Fruit fly (Drosophila melanogaster) whole organism, embryonic: ENCODE measurements around the gene CG16826.

ENCODE experiments used
- Aef1 ChIP-seq: fragments of 200-800 bp; sonication (Bioruptor generic); IDR thresholded peaks from 3 replicates; pipeline ENCODE4 v1.3.6; 2022; ENCODE audit warnings: missing biosample characterization, missing genetic modification characterization
- BtbVII ChIP-seq: fragments of 200-800 bp; sonication (Bioruptor generic); optimal IDR thresholded peaks from 3 replicates; lab custom pipeline; 2017; ENCODE audit warnings: missing biosample characterization, mild to moderate bottlenecking, missing genetic modification characterization
- CG10431 ChIP-seq: fragments of 200-800 bp; sonication (Bioruptor generic); optimal IDR thresholded peaks from 3 replicates; lab custom pipeline; 2018; ENCODE audit warnings: missing biosample characterization, mild to moderate bottlenecking, missing genetic modification characterization
- CG12299 ChIP-seq: fragments of 200-800 bp; sonication (Bioruptor generic); optimal IDR thresholded peaks from 2 replicates; lab custom pipeline; 2018; ENCODE audit warnings: missing biosample characterization, mild to moderate bottlenecking, missing genetic modification characterization
- CG14667 ChIP-seq: fragments of 200-800 bp; sonication (Bioruptor generic); IDR thresholded peaks from 2 replicates; pipeline ENCODE4 v1.3.6; 2022; ENCODE audit warnings: missing biosample characterization, missing genetic modification characterization
- CG14965 ChIP-seq: fragments of 200-800 bp; sonication (Bioruptor generic); optimal IDR thresholded peaks from 2 replicates; lab custom pipeline; 2016; ENCODE audit warnings: missing biosample characterization, missing genetic modification characterization, borderline replicate concordance
- CG17186 ChIP-seq: fragments of 200-800 bp; sonication (Bioruptor generic); optimal IDR thresholded peaks from 3 replicates; lab custom pipeline; 2017; ENCODE audit warnings: missing biosample characterization, missing genetic modification reagents, missing genetic modification characterization
- CG17359 ChIP-seq: fragments of 200-800 bp; sonication (Bioruptor generic); optimal IDR thresholded peaks from 3 replicates; lab custom pipeline; 2018; ENCODE audit warnings: missing biosample characterization, mild to moderate bottlenecking, missing genetic modification characterization, moderate library complexity
- CG18011 ChIP-seq: fragments of 200-800 bp; sonication (Bioruptor generic); optimal IDR thresholded peaks from 2 replicates; lab custom pipeline; 2017; ENCODE audit warnings: missing biosample characterization, missing genetic modification characterization, mild to moderate bottlenecking, moderate library complexity, missing genotype
- CG2875 ChIP-seq: fragments of 200-800 bp; sonication (Bioruptor generic); optimal IDR thresholded peaks from 2 replicates; lab custom pipeline; 2017; ENCODE audit warnings: missing biosample characterization, mild to moderate bottlenecking, missing genetic modification characterization, missing genetic modification reagents
- CG3065 ChIP-seq: fragments of 200-800 bp; sonication (Bioruptor generic); optimal IDR thresholded peaks from 2 replicates; lab custom pipeline; 2016; ENCODE audit warnings: missing biosample characterization, missing genetic modification characterization
- CG31441 ChIP-seq: fragments of 200-800 bp; sonication (Bioruptor generic); IDR thresholded peaks from 2 replicates; pipeline ENCODE4 v1.3.6; 2022; ENCODE audit warnings: missing biosample characterization, missing genetic modification characterization
- CG5245 ChIP-seq: fragments of 200-800 bp; sonication (Bioruptor generic); optimal IDR thresholded peaks from 3 replicates; lab custom pipeline; 2016; ENCODE audit warnings: missing biosample characterization, missing genetic modification characterization
- CG6813 ChIP-seq: fragments of 200-800 bp; sonication (Bioruptor generic); optimal IDR thresholded peaks from 2 replicates; lab custom pipeline; 2017; ENCODE audit warnings: missing biosample characterization, missing genetic modification characterization, mild to moderate bottlenecking, moderate library complexity, missing genetic modification reagents
- Deaf1 ChIP-seq: fragments of 200-800 bp; optimal IDR thresholded peaks from 3 replicates; lab custom pipeline; 2019; ENCODE audit warnings: missing biosample characterization, mild to moderate bottlenecking, missing genetic modification characterization, moderate library complexity
- Dfd ChIP-seq, 2 experiments: fragments of >200 bp; optimal IDR thresholded peaks; 2 replicates each; lab custom pipeline; 2017; ENCODE audit warnings: missing biosample characterization in 2 of 2, missing genetic modification characterization in 2 of 2
- Dref ChIP-seq: fragments of 200-800 bp; sonication (Bioruptor generic); IDR thresholded peaks from 2 replicates; pipeline ENCODE4 v1.3.6; 2022; ENCODE audit warnings: missing biosample characterization, missing genetic modification characterization
- Ets65A ChIP-seq: fragments of 200-800 bp; sonication (Bioruptor generic); peaks from one replicate; lab custom pipeline; 2016; ENCODE audit warnings: missing biosample characterization, missing genetic modification characterization
- Hand ChIP-seq: fragments of 200-800 bp; sonication (Bioruptor generic); optimal IDR thresholded peaks from 2 replicates; lab custom pipeline; 2017; ENCODE audit warnings: mild to moderate bottlenecking, missing biosample characterization, missing genetic modification reagents, missing genetic modification characterization
- Hr51 ChIP-seq, 2 experiments: fragments of 200-800 bp; sonication (Bioruptor generic); optimal IDR thresholded peaks; 2 replicates in 1 of 2; 3 replicates in 1 of 2; lab custom pipeline; 2016 to 2018; ENCODE audit warnings: missing biosample characterization in 2 of 2, missing genetic modification characterization in 2 of 2, mild to moderate bottlenecking in 1 of 2, moderate library complexity in 1 of 2
- Hsf ChIP-seq: fragments of 200-800 bp; sonication (Bioruptor generic); optimal IDR thresholded peaks from 3 replicates; lab custom pipeline; 2016; ENCODE audit warnings: missing biosample characterization, missing genetic modification characterization
- MESR4 ChIP-seq: fragments of 200-800 bp; sonication (Bioruptor generic); optimal IDR thresholded peaks from 2 replicates; lab custom pipeline; 2018; ENCODE audit warnings: missing biosample characterization, mild to moderate bottlenecking, missing genetic modification characterization, moderate library complexity
- Mes4 ChIP-seq: fragments of 200-800 bp; sonication (Bioruptor generic); optimal IDR thresholded peaks from 2 replicates; lab custom pipeline; 2016; ENCODE audit warnings: missing biosample characterization, missing genetic modification characterization
- Myb ChIP-seq: fragments of 200-800 bp; sonication (Bioruptor generic); optimal IDR thresholded peaks from 2 replicates; lab custom pipeline; 2016; ENCODE audit warnings: missing biosample characterization, missing genetic modification characterization
- Six4 ChIP-seq: fragments of 200-800 bp; sonication (Bioruptor generic); optimal IDR thresholded peaks from 2 replicates; lab custom pipeline; 2016; ENCODE audit warnings: missing biosample characterization, missing genetic modification characterization
- Stat92E ChIP-seq, 3 experiments: fragments of >200 bp in 2 of 3; fragments of 200-800 bp in 1 of 3; sonication (Bioruptor generic) in 1 of 3; optimal IDR thresholded peaks; 2 replicates each; lab custom pipeline; 2017 to 2019; ENCODE audit warnings: missing biosample characterization in 3 of 3, missing genetic modification characterization in 3 of 3, mild to moderate bottlenecking in 1 of 3, moderate library complexity in 1 of 3
- amos ChIP-seq: fragments of 200-800 bp; sonication (Bioruptor generic); IDR thresholded peaks from 2 replicates; pipeline ENCODE4 v1.3.6; 2022; ENCODE audit warnings: missing biosample characterization, missing genetic modification characterization; ENCODE audit not compliant: partially characterized antibody
- ara ChIP-seq: fragments of 200-800 bp; sonication (Bioruptor generic); IDR thresholded peaks from 2 replicates; pipeline ENCODE4 v1.3.6; 2022; ENCODE audit warnings: missing biosample characterization, missing genetic modification characterization
- bowl ChIP-seq: fragments of 200-800 bp; sonication (Bioruptor generic); IDR thresholded peaks from 2 replicates; pipeline ENCODE4 v1.3.6; 2022; ENCODE audit warnings: missing biosample characterization, missing genetic modification characterization
- chif ChIP-seq, 2 experiments: fragments of 200-800 bp; sonication (Bioruptor generic); optimal IDR thresholded peaks; 3 replicates each; lab custom pipeline; 2016; ENCODE audit warnings: missing biosample characterization in 2 of 2, missing genetic modification characterization in 2 of 2
- cwo ChIP-seq: fragments of 200-800 bp; sonication (Bioruptor generic); optimal IDR thresholded peaks from 3 replicates; lab custom pipeline; 2017; ENCODE audit warnings: missing biosample characterization, missing genetic modification characterization, mild to moderate bottlenecking, moderate library complexity, missing genetic modification reagents
- disco-r ChIP-seq: fragments of 200-800 bp; sonication (Bioruptor generic); optimal IDR thresholded peaks from 2 replicates; lab custom pipeline; 2016; ENCODE audit warnings: missing biosample characterization, missing genetic modification characterization
- dpn ChIP-seq, 2 experiments: fragments of 200-800 bp; sonication (Bioruptor generic); optimal IDR thresholded peaks; 3 replicates each; lab custom pipeline; 2016; ENCODE audit warnings: missing biosample characterization in 2 of 2, missing genetic modification characterization in 2 of 2
- en ChIP-seq: fragments of 200-800 bp; sonication (Bioruptor generic); optimal IDR thresholded peaks from 2 replicates; lab custom pipeline; 2016; ENCODE audit warnings: missing biosample characterization, missing genetic modification characterization
- esg ChIP-seq: fragments of 200-800 bp; sonication (Bioruptor generic); conservative IDR thresholded peaks from 2 replicates; pipeline ENCODE4 v1.3.6; 2022; ENCODE audit warnings: missing biosample characterization, missing genetic modification characterization
- gfzf ChIP-seq: fragments of 200-800 bp; sonication (Bioruptor generic); optimal IDR thresholded peaks from 2 replicates; lab custom pipeline; 2016; ENCODE audit warnings: missing biosample characterization, mild to moderate bottlenecking, missing genetic modification characterization, moderate library complexity
- ind ChIP-seq: fragments of 200-800 bp; sonication (Bioruptor generic); optimal IDR thresholded peaks from 3 replicates; lab custom pipeline; 2016; ENCODE audit warnings: missing biosample characterization, missing genetic modification characterization
- jigr1 ChIP-seq: fragments of 200-800 bp; sonication (Bioruptor generic); IDR thresholded peaks from 3 replicates; pipeline ENCODE4 v1.3.6; 2022; ENCODE audit warnings: missing biosample characterization, missing genetic modification characterization
- klu ChIP-seq: fragments of 200-800 bp; sonication (Bioruptor generic); IDR thresholded peaks from 2 replicates; pipeline ENCODE4 v1.3.6; 2022; ENCODE audit warnings: missing biosample characterization, missing genetic modification characterization
- lbe ChIP-seq: fragments of 200-800 bp; sonication (Bioruptor generic); optimal IDR thresholded peaks from 2 replicates; lab custom pipeline; 2016; ENCODE audit warnings: missing biosample characterization, mild to moderate bottlenecking, missing genetic modification characterization
- nerfin-1 ChIP-seq: fragments of 200-800 bp; sonication (Bioruptor generic); optimal IDR thresholded peaks from 3 replicates; lab custom pipeline; 2019; ENCODE audit warnings: missing biosample characterization, mild to moderate bottlenecking, missing genetic modification characterization, moderate library complexity
- odd ChIP-seq: fragments of 200-800 bp; sonication (Bioruptor generic); optimal IDR thresholded peaks from 2 replicates; lab custom pipeline; 2017; ENCODE audit warnings: missing biosample characterization, mild to moderate bottlenecking, missing genetic modification characterization
- pho ChIP-seq: fragments of 200-800 bp; sonication (Bioruptor generic); optimal IDR thresholded peaks from 2 replicates; lab custom pipeline; 2016; ENCODE audit warnings: missing biosample characterization, missing genetic modification characterization
- ro ChIP-seq: fragments of 200-800 bp; sonication (Bioruptor generic); IDR thresholded peaks from 2 replicates; pipeline ENCODE4 v1.3.6; 2022; ENCODE audit warnings: missing biosample characterization, missing genetic modification characterization
- row ChIP-seq: fragments of 200-800 bp; sonication (Bioruptor generic); IDR thresholded peaks from 3 replicates; pipeline ENCODE4 v1.3.6; 2022; ENCODE audit warnings: missing biosample characterization, missing genetic modification characterization
- sna ChIP-seq: fragments of 200-800 bp; sonication (Bioruptor generic); IDR thresholded peaks from 2 replicates; pipeline ENCODE4 v1.3.6; 2022; ENCODE audit warnings: missing biosample characterization, missing genetic modification characterization; ENCODE audit not compliant: partially characterized antibody
- stc ChIP-seq: fragments of 200-800 bp; sonication (Bioruptor generic); IDR thresholded peaks from 2 replicates; pipeline ENCODE4 v1.3.6; 2022; ENCODE audit warnings: missing biosample characterization, missing genetic modification characterization
- zen ChIP-seq: fragments of 200-800 bp; sonication (Bioruptor generic); optimal IDR thresholded peaks from 3 replicates; lab custom pipeline; 2018; ENCODE audit warnings: missing biosample characterization, mild to moderate bottlenecking, missing genetic modification characterization, moderate library complexity
- zen2 ChIP-seq: fragments of 200-800 bp; sonication (Bioruptor generic); IDR thresholded peaks from 3 replicates; pipeline ENCODE4 v1.3.6; 2022; ENCODE audit warnings: missing biosample characterization, missing genetic modification characterization; ENCODE audit not compliant: partially characterized antibody
- zfh1 ChIP-seq: fragments of 200-800 bp; sonication (Bioruptor generic); IDR thresholded peaks from 3 replicates; pipeline ENCODE4 v1.3.6; 2022; ENCODE audit warnings: missing biosample characterization, missing genetic modification characterization

Gene CG16826

dm6 chr2L:13366109-13366747, 18.7 kb downstream of the CG16826 start, which contains the start of the genes Nnp-1 and Grx3 (continued):
- TF ChIP-seq nerfin-1 (no peak), stc (GFP tag; lab: Robert Waterston, UW) (no peak), Myb (GFP tag; lab: Kevin White, UChicago) (no peak), CG2875 (no peak), chif (GFP tag; optimal IDR thresholded peaks at IDR 0.05; lab: Kevin White, UChicago) (no peak), Dfd (GFP tag; optimal IDR thresholded peaks at IDR 0.05; lab: Kevin White, UChicago) (no peak), MESR4 (GFP tag; lab: Kevin White, UChicago) (peak; percentile 26), CG10431 (GFP tag; lab: Kevin White, UChicago) (no peak), lbe (GFP tag; lab: Kevin White, UChicago) (no peak), CG17359 (tag; lab: Kevin White, UChicago) (no peak), pho (GFP tag; lab: Kevin White, UChicago) (peak; percentile 7), esg (GFP tag; lab: Robert Waterston, UW) (0 out of 2 replicates have a peak, but pooled peaks have one; percentile 29), Dref (GFP tag; lab: Robert Waterston, UW) (no peak), jigr1 (GFP tag; lab: Robert Waterston, UW) (no peak), Six4 (GFP tag; lab: Kevin White, UChicago) (peak; percentile 10), CG6813 (no peak), Hsf (GFP tag; lab: Kevin White, UChicago) (peak; percentile 7), disco-r (GFP tag; lab: Kevin White, UChicago) (no peak), dpn (GFP tag; optimal IDR thresholded peaks at IDR 0.05; lab: Kevin White, UChicago) (peak in 1 of 2 experiments; percentile 60), ara (GFP tag; lab: Robert Waterston, UW) (no peak), Hand (GFP tag; lab: Kevin White, UChicago) (no peak), CG12299 (tag; lab: Kevin White, UChicago) (peak; percentile 46), zen2 (GFP tag; lab: Robert Waterston, UW) (no peak), CG31441 (no peak), zen (tag; lab: Kevin White, UChicago) (peak; percentile 28), zfh1 (GFP tag; lab: Robert Waterston, UW) (no peak), Deaf1 (tag; lab: Kevin White, UChicago) (no peak), bowl (GFP tag; lab: Robert Waterston, UW) (no peak), BtbVII (GFP tag; lab: Kevin White, UChicago) (peak; percentile 14), Ets65A (GFP tag; lab: Kevin White, UChicago) (peak; percentile 71), CG3065 (GFP tag; lab: Kevin White, UChicago) (no peak), gfzf (GFP tag; lab: Kevin White, UChicago) (peak; percentile 52), CG14965 (no peak), sna (GFP tag; lab: Robert Waterston, UW) (no peak), row (GFP tag; lab: Robert Waterston, UW) (peak; percentile 92), Mes4 (GFP tag; lab: Kevin White, UChicago) (no peak), CG17186 (GFP tag; lab: Kevin White, UChicago) (peak; percentile 13), amos (GFP tag; lab: Robert Waterston, UW) (no peak), Aef1 (GFP tag; lab: Robert Waterston, UW) (peak; percentile 30; the same call in 2 of the 3 replicates), klu (peak; percentile 14; the same call in 1 of the 2 replicates), odd (GFP tag; lab: Kevin White, UChicago) (no peak), CG5245 (GFP tag; lab: Kevin White, UChicago) (no peak), ind (peak; percentile 68), cwo (GFP tag; lab: Kevin White, UChicago) (peak; percentile 98), en (GFP tag; lab: Kevin White, UChicago) (no peak), CG18011 (peak; percentile 5), CG14667 (no peak), Hr51 (GFP tag; optimal IDR thresholded peaks at IDR 0.05; lab: Kevin White, UChicago) (no peak), ro (GFP tag; lab: Robert Waterston, UW) (no peak), Stat92E (GFP tag; optimal IDR thresholded peaks at IDR 0.05; lab: Kevin White, UChicago) (no peak)
